Fruit fly (Drosophila melanogaster) whole organism: ENCODE results near the gene CG7402.

ENCODE experiments used
- Dll ChIP-seq: fragments of >200 bp; optimal IDR thresholded peaks from 2 replicates; lab custom pipeline; 2017
- pan ChIP-seq: fragments of >200 bp; optimal IDR thresholded peaks from 2 replicates; lab custom pipeline; 2017
- psq ChIP-seq: fragments of >200 bp; optimal IDR thresholded peaks from 2 replicates; lab custom pipeline; 2017
- usp ChIP-seq: fragments of >200 bp; optimal IDR thresholded peaks from 2 replicates; lab custom pipeline; 2017; ENCODE audit warnings: missing biosample characterization, missing genetic modification characterization, mixed read lengths

dm6 chr3L:17893660-17894059 lies 6.2 kb downstream of the CG7402 start:
- TF ChIP-seq usp (GFP tag; lab: Kevin White, UChicago) = no peak
- no peak for TF ChIP-seq psq (lab: Kevin White, UChicago)
- TF ChIP-seq pan (lab: Kevin White, UChicago) = no peak
- no peak for TF ChIP-seq Dll
